Worm (Caenorhabditis elegans) whole organism, L2 larva: Measurements from ENCODE around the gene srh-133.

Experiments used
- C34F6.9 ChIP-seq: fragments of 150-350 bp; optimal IDR thresholded peaks from 2 replicates; lab custom pipeline; 2014; ENCODE audit warnings: missing biosample characterization, missing genetic modification characterization
- F13H6.1 ChIP-seq: sonication (generic microtip); optimal IDR thresholded peaks from 2 replicates; lab custom pipeline; 2016; ENCODE audit warnings: missing genetic modification characterization, missing compliant biosample characterization
- Y55F3AM.14 ChIP-seq: fragments of 200-800 bp; sonication (Bioruptor generic); optimal IDR thresholded peaks from 2 replicates; lab custom pipeline; 2018; ENCODE audit warnings: mild to moderate bottlenecking, missing genetic modification characterization, missing compliant biosample characterization
- aly-2 ChIP-seq: fragments of 150-350 bp; optimal IDR thresholded peaks from 2 replicates; lab custom pipeline; 2014; ENCODE audit warnings: missing biosample characterization, missing genetic modification characterization
- elt-1 ChIP-seq: fragments of 150-350 bp; optimal IDR thresholded peaks from 2 replicates; lab custom pipeline; 2014; ENCODE audit warnings: missing biosample characterization, missing genetic modification characterization
- lin-13 ChIP-seq: fragments of 150-350 bp; optimal IDR thresholded peaks from 2 replicates; lab custom pipeline; 2014; ENCODE audit warnings: missing biosample characterization, missing genetic modification reagents, missing genetic modification characterization
- mdl-1 ChIP-seq, 2 experiments: fragments of 150-350 bp in 1 of 2; sonication (generic microtip) in 1 of 2; optimal IDR thresholded peaks; 2 replicates each; lab custom pipeline; 2017; ENCODE audit warnings: missing biosample characterization in 2 of 2, missing genetic modification characterization in 2 of 2
- nhr-12 ChIP-seq: fragments of 150-350 bp; optimal IDR thresholded peaks from 2 replicates; lab custom pipeline; 2014; ENCODE audit warnings: missing biosample characterization, missing genetic modification characterization
- nhr-25 ChIP-seq: fragments of 150-350 bp; sonication (generic microtip); optimal IDR thresholded peaks from 3 replicates; lab custom pipeline; 2014; ENCODE audit warnings: missing biosample characterization, missing genetic modification characterization
- peb-1 ChIP-seq: fragments of 150-350 bp; optimal IDR thresholded peaks from 2 replicates; lab custom pipeline; 2014; ENCODE audit warnings: missing biosample characterization, missing genetic modification characterization
- snpc-4 ChIP-seq: fragments of 150-350 bp; optimal IDR thresholded peaks from 2 replicates; lab custom pipeline; 2014; ENCODE audit warnings: missing biosample characterization, missing genetic modification characterization
- unc-62 ChIP-seq: fragments of 150-350 bp; optimal IDR thresholded peaks from 2 replicates; lab custom pipeline; 2014; ENCODE audit warnings: missing biosample characterization, missing genetic modification reagents, missing genetic modification characterization
- ztf-1 ChIP-seq: fragments of 200-800 bp; sonication (Bioruptor generic); conservative IDR thresholded peaks from 2 replicates; pipeline ENCODE4 v1.3.6; 2022; ENCODE audit warnings: missing genetic modification characterization, missing compliant biosample characterization

DNA sequence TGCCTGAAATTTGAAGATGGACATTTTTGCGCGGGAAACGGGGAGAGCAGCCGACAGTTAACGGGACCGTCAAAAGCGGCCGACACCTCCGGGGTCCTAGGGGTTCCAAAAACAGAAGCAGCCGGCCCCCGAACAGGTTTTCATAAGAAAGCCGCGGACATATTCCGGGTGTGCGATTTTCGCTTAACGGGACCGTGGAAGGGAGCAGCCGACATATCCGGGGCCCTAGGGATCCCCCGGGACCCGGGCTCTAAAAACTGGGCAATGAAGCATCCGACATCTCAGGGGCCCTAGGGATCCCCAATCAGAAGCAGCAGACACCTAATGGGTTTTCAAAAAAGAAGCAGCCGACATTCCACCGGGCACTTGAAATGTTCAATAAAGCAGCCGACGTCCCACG lies 51.5 kb downstream of the srh-133 start:
- TF ChIP-seq mdl-1 (tag; optimal IDR thresholded peaks at IDR 0.05; lab: Kevin White, UChicago) (no peak), unc-62 (GFP tag; lab: Kevin White, UChicago) (no peak), ztf-1 (GFP tag; lab: Robert Waterston, UW) (no peak), peb-1 (tag; lab: Kevin White, UChicago) (no peak), lin-13 (no peak), Y55F3AM.14 (GFP tag; lab: Kevin White, UChicago) (no peak), nhr-25 (no peak), aly-2 (tag; lab: Kevin White, UChicago) (no peak), elt-1 (tag; lab: Kevin White, UChicago) (no peak), nhr-12 (no peak), F13H6.1 (no peak), snpc-4 (tag; lab: Kevin White, UChicago) (no peak), C34F6.9 (tag; lab: Kevin White, UChicago) (no peak)
